Worm (Caenorhabditis elegans) whole organism, midembryonic: Measurements from ENCODE around the gene glb-12.

ENCODE experiments used
- T22C8.4 ChIP-seq: fragments of 200-800 bp; sonication (Bioruptor generic); IDR thresholded peaks from 2 replicates; pipeline ENCODE4 v1.3.6; 2022; ENCODE audit warnings: missing genetic modification characterization, missing compliant biosample characterization
- cog-1 ChIP-seq: sonication (generic microtip); optimal IDR thresholded peaks from 2 replicates; lab custom pipeline; 2016; ENCODE audit warnings: missing genetic modification characterization, missing compliant biosample characterization
- flt-1 ChIP-seq: fragments of 200-800 bp; sonication (Bioruptor generic); IDR thresholded peaks from 2 replicates; pipeline ENCODE4 v1.3.6; 2022; ENCODE audit warnings: missing genetic modification characterization, missing compliant biosample characterization
- klf-2 ChIP-seq: fragments of 200-800 bp; sonication (Bioruptor generic); conservative IDR thresholded peaks from 2 replicates; pipeline ENCODE4 v1.3.6; 2022; ENCODE audit warnings: missing genetic modification reagents, missing genetic modification characterization, missing compliant biosample characterization
- med-1 ChIP-seq: sonication (generic microtip); optimal IDR thresholded peaks from 2 replicates; lab custom pipeline; 2017; ENCODE audit warnings: missing genetic modification characterization, mild to moderate bottlenecking, missing compliant biosample characterization, antibody characterized with exemption, missing genetic modification reagents; ENCODE audit not compliant: insufficient read depth
- ref-1 ChIP-seq: fragments of 200-800 bp; sonication (Bioruptor generic); conservative IDR thresholded peaks from 2 replicates; pipeline ENCODE4 v1.3.6; 2022; ENCODE audit warnings: missing genetic modification reagents, missing genetic modification characterization, missing compliant biosample characterization
- tab-1 ChIP-seq: fragments of 200-800 bp; sonication (Bioruptor generic); IDR thresholded peaks from 2 replicates; pipeline ENCODE4 v1.3.6; 2022; ENCODE audit warnings: missing genetic modification characterization, missing compliant biosample characterization
- ztf-23 ChIP-seq: fragments of 200-800 bp; sonication (Bioruptor generic); IDR thresholded peaks from 2 replicates; pipeline ENCODE4 v1.3.6; 2022; ENCODE audit warnings: missing genetic modification reagents, missing genetic modification characterization, missing compliant biosample characterization
- ztf-29 ChIP-seq: fragments of 200-800 bp; sonication (Bioruptor generic); IDR thresholded peaks from 2 replicates; pipeline ENCODE4 v1.3.6; 2022; ENCODE audit warnings: missing genetic modification reagents, missing genetic modification characterization, missing compliant biosample characterization

glb-12 gene

DNA sequence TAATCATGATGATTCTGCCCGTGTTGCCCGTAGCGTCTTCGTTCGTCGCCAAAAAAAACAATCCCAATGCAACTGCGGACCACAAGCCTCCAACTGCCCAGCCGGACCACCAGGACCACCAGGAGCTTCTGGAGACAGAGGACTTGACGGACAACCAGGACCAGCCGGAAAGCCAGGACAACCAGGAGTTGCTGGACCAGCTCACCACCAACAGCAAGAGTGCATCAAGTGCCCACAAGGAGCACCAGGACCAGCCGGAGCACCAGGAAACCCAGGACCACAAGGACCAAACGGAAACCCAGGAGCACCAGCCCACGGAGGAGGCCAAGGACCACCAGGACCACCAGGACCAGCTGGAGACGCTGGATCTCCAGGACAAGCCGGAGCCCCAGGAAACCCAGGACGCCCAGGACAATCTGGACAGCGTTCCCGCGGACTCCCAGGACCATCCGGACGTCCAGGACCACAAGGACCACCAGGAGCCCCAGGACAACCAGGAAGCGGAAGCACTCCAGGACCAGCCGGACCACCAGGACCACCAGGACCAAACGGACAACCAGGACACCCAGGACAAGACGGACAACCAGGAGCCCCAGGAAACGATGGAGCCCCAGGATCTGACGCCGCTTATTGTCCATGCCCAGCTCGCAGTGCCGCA lies 23.9 kb downstream of the glb-12 start:
- TF ChIP-seq ref-1 (GFP tag; lab: Robert Waterston, UW) (no peak), cog-1 (no peak), klf-2 (GFP tag; lab: Robert Waterston, UW) (no peak), flt-1 (GFP tag; lab: Robert Waterston, UW) (no peak), med-1 (GFP tag; lab: Kevin White, UChicago) (no peak), tab-1 (GFP tag; lab: Robert Waterston, UW) (no peak), ztf-23 (GFP tag; lab: Robert Waterston, UW) (no peak), T22C8.4 (GFP tag; lab: Robert Waterston, UW) (no peak), ztf-29 (GFP tag; lab: Robert Waterston, UW) (no peak)

ce11 chrII:10706901-10707300 lies 24.6 kb downstream of the glb-12 start, which contains the start of gene col-80:
TSS of gene col-80 (plus strand) at chrII:10707201.
- TF ChIP-seq ref-1 (GFP tag; lab: Robert Waterston, UW) (no peak), ztf-23 (GFP tag; lab: Robert Waterston, UW) (no peak), T22C8.4 (GFP tag; lab: Robert Waterston, UW) (no peak), tab-1 (GFP tag; lab: Robert Waterston, UW) (no peak), cog-1 (no peak), ztf-29 (GFP tag; lab: Robert Waterston, UW) (no peak), med-1 (GFP tag; lab: Kevin White, UChicago) (no peak), flt-1 (GFP tag; lab: Robert Waterston, UW) (no peak), klf-2 (GFP tag; lab: Robert Waterston, UW) (no peak)

DNA sequence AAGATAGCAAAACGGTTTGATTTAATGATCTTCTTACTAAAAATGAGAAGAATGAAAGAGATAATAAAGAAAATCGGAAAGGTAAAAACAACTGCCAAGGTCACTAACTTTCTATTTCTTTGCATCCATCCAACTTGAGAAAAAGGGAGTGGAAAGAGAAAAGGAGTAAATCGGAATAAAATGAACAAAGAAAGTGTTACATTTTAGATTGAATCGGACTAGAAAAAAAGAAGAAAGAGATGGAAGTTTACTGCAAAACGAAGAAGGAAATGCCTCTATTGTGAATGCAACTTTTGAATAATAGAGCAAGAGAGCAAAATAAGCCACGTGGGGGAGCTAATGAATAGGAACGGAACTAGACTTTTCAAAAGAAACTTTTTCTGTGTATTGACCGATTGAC lies 25.4 kb downstream of the glb-12 start:
- TF ChIP-seq ztf-23 (GFP tag; lab: Robert Waterston, UW) (no peak), T22C8.4 (GFP tag; lab: Robert Waterston, UW) (no peak), med-1 (GFP tag; lab: Kevin White, UChicago) (no peak), ref-1 (GFP tag; lab: Robert Waterston, UW) (no peak), cog-1 (no peak), ztf-29 (GFP tag; lab: Robert Waterston, UW) (no peak), klf-2 (GFP tag; lab: Robert Waterston, UW) (no peak), tab-1 (GFP tag; lab: Robert Waterston, UW) (no peak), flt-1 (GFP tag; lab: Robert Waterston, UW) (no peak)

DNA sequence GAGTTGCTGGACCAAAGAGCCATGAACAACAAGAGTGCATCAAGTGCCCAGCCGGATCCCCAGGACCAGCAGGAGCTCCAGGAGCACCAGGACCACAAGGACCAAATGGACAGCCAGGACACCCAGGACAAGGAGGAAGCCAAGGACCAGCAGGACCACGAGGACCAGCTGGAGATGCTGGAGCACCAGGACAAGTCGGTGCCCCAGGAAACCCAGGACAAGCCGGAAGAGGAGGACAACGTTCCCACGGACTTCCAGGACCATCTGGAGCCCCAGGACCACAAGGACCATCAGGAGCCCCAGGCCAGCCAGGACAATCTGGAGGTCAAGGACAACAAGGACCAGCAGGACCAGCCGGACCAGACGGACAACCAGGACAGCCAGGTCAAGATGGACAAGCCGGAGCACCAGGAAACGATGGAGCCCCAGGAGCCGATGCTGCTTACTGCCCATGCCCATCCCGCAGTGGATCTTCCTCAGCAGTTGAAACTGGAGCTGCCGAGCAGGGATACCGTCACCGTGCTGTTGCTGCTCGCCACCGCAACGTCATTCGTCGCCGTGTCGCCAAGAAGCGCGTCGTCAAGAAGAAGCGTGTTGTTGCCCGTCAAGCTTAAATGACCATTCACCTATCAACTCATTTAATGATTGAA lies 26.0 kb downstream of the glb-12 start:
- TF ChIP-seq ztf-23 (GFP tag; lab: Robert Waterston, UW) (no peak), ztf-29 (GFP tag; lab: Robert Waterston, UW) (no peak), klf-2 (GFP tag; lab: Robert Waterston, UW) (no peak), T22C8.4 (GFP tag; lab: Robert Waterston, UW) (no peak), flt-1 (GFP tag; lab: Robert Waterston, UW) (no peak), med-1 (GFP tag; lab: Kevin White, UChicago) (no peak), cog-1 (no peak), ref-1 (GFP tag; lab: Robert Waterston, UW) (no peak), tab-1 (GFP tag; lab: Robert Waterston, UW) (no peak)

- TF ChIP-seq T22C8.4 (GFP tag; lab: Robert Waterston, UW), result no peak
- no peak for TF ChIP-seq ref-1 (GFP tag; lab: Robert Waterston, UW)
- no peak for TF ChIP-seq med-1 (GFP tag; lab: Kevin White, UChicago)
- no peak for TF ChIP-seq tab-1 (GFP tag; lab: Robert Waterston, UW)
- no peak for TF ChIP-seq klf-2 (GFP tag; lab: Robert Waterston, UW)
- TF ChIP-seq cog-1, result no peak
- no peak for TF ChIP-seq flt-1 (GFP tag; lab: Robert Waterston, UW)
- no peak for TF ChIP-seq ztf-23 (GFP tag; lab: Robert Waterston, UW)
- no peak for TF ChIP-seq ztf-29 (GFP tag; lab: Robert Waterston, UW)
Observed at ce11 chrII:10704575-10705170, 26.8 kb downstream of the glb-12 start, which contains the start of gene col-39. TSS of gene col-39 (plus strand) at chrII:10704916.

- TF ChIP-seq tab-1 (GFP tag; lab: Robert Waterston, UW) (no peak), ztf-23 (GFP tag; lab: Robert Waterston, UW) (0 out of 2 replicates have a peak, but pooled peaks have one; percentile 23)
Observed at ce11 chrII:10703594-10704384, 27.7 kb downstream of the glb-12 start, which contains the start of gene col-79. TSS of gene col-79 (plus strand) at chrII:10703613.

DNA sequence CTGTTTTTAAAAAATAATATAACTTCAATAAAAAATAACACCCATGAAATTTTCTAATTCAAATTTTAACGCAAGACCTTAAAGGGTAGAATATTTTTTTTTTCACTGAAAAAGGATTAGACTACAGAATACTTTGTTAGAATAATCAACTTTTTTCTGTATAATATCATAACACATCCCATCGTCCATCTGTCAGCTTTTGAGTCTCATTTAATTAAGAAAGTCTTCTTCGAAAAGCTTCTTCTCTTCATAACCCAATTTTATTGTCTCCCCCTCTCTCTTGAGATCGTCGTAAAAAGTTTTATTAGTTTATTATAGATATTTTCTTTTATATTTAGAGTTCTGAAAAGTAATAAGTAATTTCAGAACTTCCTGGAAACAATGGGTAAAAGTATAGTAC lies 35.4 kb downstream of the glb-12 start:
- TF ChIP-seq ref-1 (GFP tag; lab: Robert Waterston, UW), result no peak
- TF ChIP-seq ztf-29 (GFP tag; lab: Robert Waterston, UW), result no peak
- TF ChIP-seq klf-2 (GFP tag; lab: Robert Waterston, UW), result no peak
- TF ChIP-seq T22C8.4 (GFP tag; lab: Robert Waterston, UW), result no peak

DNA sequence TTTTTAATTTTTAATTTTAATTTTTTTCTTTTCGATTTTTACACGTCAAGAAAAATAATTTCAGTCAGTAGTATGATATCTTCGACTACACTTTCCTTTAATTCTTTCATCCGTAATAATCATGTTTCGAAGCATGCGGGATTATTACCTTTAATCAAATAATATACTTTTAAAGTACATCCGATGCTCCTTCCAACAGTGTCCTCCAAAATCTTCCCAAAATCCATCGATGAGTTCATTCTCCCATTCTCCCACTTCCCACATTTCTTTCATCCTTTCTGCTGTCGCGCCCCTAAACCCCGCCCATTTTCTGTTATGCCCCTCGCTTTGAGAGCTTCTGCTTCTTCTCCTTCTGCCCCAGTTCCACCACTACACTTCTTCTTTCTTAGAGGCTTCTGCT lies 36.7 kb downstream of the glb-12 start, which contains the start of gene lgc-57:
Gene lgc-57 (plus strand): TSS at position 301 of the 400 bp plus-strand sequence.
- TF ChIP-seq tab-1 (GFP tag; lab: Robert Waterston, UW), result no peak
- TF ChIP-seq T22C8.4 (GFP tag; lab: Robert Waterston, UW), result no peak
